Fruit fly (Drosophila melanogaster) whole organism, embryonic: Measurements from ENCODE around the gene Scox.

Experiments used
- Atf3 ChIP-seq: fragments of 200-800 bp; sonication (Bioruptor generic); optimal IDR thresholded peaks from 3 replicates; lab custom pipeline; 2016; ENCODE audit warnings: missing biosample characterization, missing genetic modification characterization
- Bteb2 ChIP-seq: fragments of 200-800 bp; sonication (Bioruptor generic); optimal IDR thresholded peaks from 2 replicates; lab custom pipeline; 2016; ENCODE audit warnings: missing biosample characterization, missing genetic modification characterization
- CG10462 ChIP-seq: fragments of 200-800 bp; sonication (Bioruptor generic); optimal IDR thresholded peaks from 2 replicates; lab custom pipeline; 2016; ENCODE audit warnings: missing biosample characterization, missing genetic modification characterization
- CG11560 ChIP-seq: fragments of 200-800 bp; sonication (Bioruptor generic); IDR thresholded peaks from 3 replicates; pipeline ENCODE4 v1.3.6; 2022; ENCODE audit warnings: missing biosample characterization, missing genetic modification characterization
- CG13775 ChIP-seq: fragments of 200-800 bp; sonication (Bioruptor generic); optimal IDR thresholded peaks from 3 replicates; lab custom pipeline; 2017; ENCODE audit warnings: missing biosample characterization, mild to moderate bottlenecking, missing genetic modification characterization
- CG1529 ChIP-seq: fragments of 200-800 bp; sonication (Bioruptor generic); optimal IDR thresholded peaks from 3 replicates; lab custom pipeline; 2018; ENCODE audit warnings: missing biosample characterization, missing genetic modification characterization
- CG1603 ChIP-seq: fragments of 200-800 bp; sonication (Bioruptor generic); optimal IDR thresholded peaks from 2 replicates; lab custom pipeline; 2019; ENCODE audit warnings: missing biosample characterization, mild to moderate bottlenecking, missing genetic modification characterization, moderate library complexity
- CG16815 ChIP-seq: fragments of 200-800 bp; sonication (Bioruptor generic); optimal IDR thresholded peaks from 3 replicates; lab custom pipeline; 2017; ENCODE audit warnings: missing biosample characterization, mild to moderate bottlenecking, missing genetic modification characterization
- CG17186 ChIP-seq: fragments of 200-800 bp; sonication (Bioruptor generic); optimal IDR thresholded peaks from 3 replicates; lab custom pipeline; 2017; ENCODE audit warnings: missing biosample characterization, missing genetic modification reagents, missing genetic modification characterization
- CG17568 ChIP-seq: fragments of 200-800 bp; sonication (Bioruptor generic); optimal IDR thresholded peaks from 2 replicates; lab custom pipeline; 2018; ENCODE audit warnings: missing biosample characterization, mild to moderate bottlenecking, missing genetic modification characterization, moderate library complexity
- CG17612 ChIP-seq: fragments of 200-800 bp; sonication (Bioruptor generic); IDR thresholded peaks from 2 replicates; pipeline ENCODE4 v1.3.6; 2022; ENCODE audit warnings: missing biosample characterization, missing genetic modification characterization
- CG18011 ChIP-seq: fragments of 200-800 bp; sonication (Bioruptor generic); optimal IDR thresholded peaks from 2 replicates; lab custom pipeline; 2017; ENCODE audit warnings: missing biosample characterization, missing genetic modification characterization, mild to moderate bottlenecking, moderate library complexity, missing genotype
- CG2678 ChIP-seq: fragments of 200-800 bp; sonication (Bioruptor generic); optimal IDR thresholded peaks from 3 replicates; lab custom pipeline; 2019; ENCODE audit warnings: missing biosample characterization, mild to moderate bottlenecking, missing genetic modification characterization, moderate library complexity
- CG4328 ChIP-seq: fragments of 200-800 bp; sonication (Bioruptor generic); optimal IDR thresholded peaks from 3 replicates; lab custom pipeline; 2017; ENCODE audit warnings: missing biosample characterization, missing genetic modification reagents, missing genetic modification characterization
- CG4617 ChIP-seq: fragments of 200-800 bp; sonication (Bioruptor generic); optimal IDR thresholded peaks from 3 replicates; lab custom pipeline; 2016; ENCODE audit warnings: missing biosample characterization, missing genetic modification characterization, borderline replicate concordance
- CG7357 ChIP-seq: fragments of 200-800 bp; sonication (Bioruptor generic); IDR thresholded peaks from 3 replicates; pipeline ENCODE4 v1.3.6; 2022; ENCODE audit warnings: missing biosample characterization, missing genetic modification characterization
- CG7556 ChIP-seq: fragments of 200-800 bp; sonication (Bioruptor generic); optimal IDR thresholded peaks from 2 replicates; lab custom pipeline; 2017; ENCODE audit warnings: missing biosample characterization, mild to moderate bottlenecking, missing genetic modification characterization
- CG7745 ChIP-seq: fragments of 200-800 bp; sonication (Bioruptor generic); optimal IDR thresholded peaks from 2 replicates; lab custom pipeline; 2018; ENCODE audit warnings: missing biosample characterization, mild to moderate bottlenecking, missing genetic modification characterization, moderate library complexity
- CG9437 ChIP-seq: fragments of 200-800 bp; sonication (Bioruptor generic); optimal IDR thresholded peaks from 2 replicates; lab custom pipeline; 2018; ENCODE audit warnings: missing biosample characterization, mild to moderate bottlenecking, missing genetic modification characterization
- D ChIP-seq, 2 experiments: fragments of 200-800 bp in 1 of 2; fragments of >200 bp in 1 of 2; sonication (Bioruptor generic) in 1 of 2; optimal IDR thresholded peaks; 2 replicates in 1 of 2; 3 replicates in 1 of 2; lab custom pipeline; 2017; ENCODE audit warnings: mild to moderate bottlenecking in 1 of 2, missing biosample characterization in 1 of 2, missing genetic modification characterization in 1 of 2, missing genetic modification reagents in 1 of 2
- Dref ChIP-seq: fragments of 200-800 bp; sonication (Bioruptor generic); IDR thresholded peaks from 2 replicates; pipeline ENCODE4 v1.3.6; 2022; ENCODE audit warnings: missing biosample characterization, missing genetic modification characterization
- Fer2 ChIP-seq: fragments of 200-800 bp; sonication (Bioruptor generic); optimal IDR thresholded peaks from 2 replicates; lab custom pipeline; 2018; ENCODE audit warnings: missing biosample characterization, mild to moderate bottlenecking, missing genetic modification characterization, moderate library complexity
- GATAe ChIP-seq: fragments of 200-800 bp; sonication (Bioruptor generic); conservative IDR thresholded peaks from 2 replicates; pipeline ENCODE4 v1.3.6; 2022; ENCODE audit warnings: missing biosample characterization, missing genetic modification characterization
- HmgZ ChIP-seq: fragments of 200-800 bp; sonication (Bioruptor generic); optimal IDR thresholded peaks from 2 replicates; lab custom pipeline; 2018; ENCODE audit warnings: missing biosample characterization, mild to moderate bottlenecking, missing genetic modification characterization
- Hsf ChIP-seq: fragments of 200-800 bp; sonication (Bioruptor generic); optimal IDR thresholded peaks from 3 replicates; lab custom pipeline; 2016; ENCODE audit warnings: missing biosample characterization, missing genetic modification characterization
- Kr ChIP-seq: fragments of 200-800 bp; sonication (Bioruptor generic); optimal IDR thresholded peaks from 2 replicates; lab custom pipeline; 2017; ENCODE audit warnings: missing biosample characterization, mild to moderate bottlenecking, missing genetic modification characterization
- MTF-1 ChIP-seq: fragments of 200-800 bp; sonication (Bioruptor generic); optimal IDR thresholded peaks from 2 replicates; lab custom pipeline; 2018; ENCODE audit warnings: missing biosample characterization, mild to moderate bottlenecking, missing genetic modification characterization, borderline replicate concordance
- Mad ChIP-seq: fragments of 200-800 bp; sonication (Bioruptor generic); optimal IDR thresholded peaks from 2 replicates; lab custom pipeline; 2016; ENCODE audit warnings: missing biosample characterization, missing genetic modification characterization
- Mes4 ChIP-seq: fragments of 200-800 bp; sonication (Bioruptor generic); optimal IDR thresholded peaks from 2 replicates; lab custom pipeline; 2016; ENCODE audit warnings: missing biosample characterization, missing genetic modification characterization
- NFAT ChIP-seq: fragments of 200-800 bp; sonication (Bioruptor generic); IDR thresholded peaks from 2 replicates; pipeline ENCODE4 v1.3.6; 2022; ENCODE audit warnings: missing biosample characterization, missing genetic modification characterization
- Poxn ChIP-seq: fragments of 200-800 bp; sonication (Bioruptor generic); IDR thresholded peaks from 2 replicates; pipeline ENCODE4 v1.3.6; 2022; ENCODE audit warnings: missing biosample characterization, missing genetic modification characterization
- ab ChIP-seq: fragments of 200-800 bp; sonication (Bioruptor generic); optimal IDR thresholded peaks from 2 replicates; lab custom pipeline; 2016; ENCODE audit warnings: missing biosample characterization, missing genetic modification characterization
- chn ChIP-seq: fragments of 200-800 bp; sonication (Bioruptor generic); optimal IDR thresholded peaks from 2 replicates; lab custom pipeline; 2016; ENCODE audit warnings: missing biosample characterization, missing genetic modification characterization
- dan ChIP-seq: fragments of 200-800 bp; sonication (Bioruptor generic); IDR thresholded peaks from 2 replicates; pipeline ENCODE4 v1.3.6; 2022; ENCODE audit warnings: missing biosample characterization, missing genetic modification characterization
- dm ChIP-seq: fragments of 200-800 bp; sonication (Bioruptor generic); optimal IDR thresholded peaks from 3 replicates; lab custom pipeline; 2016; ENCODE audit warnings: missing biosample characterization, missing genetic modification characterization
- fd64A ChIP-seq: fragments of 200-800 bp; sonication (Bioruptor generic); optimal IDR thresholded peaks from 3 replicates; lab custom pipeline; 2018; ENCODE audit warnings: missing biosample characterization, mild to moderate bottlenecking, missing genetic modification characterization
- gcm2 ChIP-seq: fragments of 200-800 bp; sonication (Bioruptor generic); optimal IDR thresholded peaks from 2 replicates; lab custom pipeline; 2016; ENCODE audit warnings: missing biosample characterization, missing genetic modification characterization
- her ChIP-seq: fragments of 200-800 bp; sonication (Bioruptor generic); optimal IDR thresholded peaks from 2 replicates; lab custom pipeline; 2016; ENCODE audit warnings: missing biosample characterization, missing genetic modification characterization
- insv ChIP-seq, 2 experiments: fragments of 200-800 bp; sonication (Bioruptor generic); optimal IDR thresholded peaks; 3 replicates each; lab custom pipeline; 2016 to 2018; ENCODE audit warnings: missing biosample characterization in 2 of 2, missing genetic modification characterization in 2 of 2
- knrl ChIP-seq: fragments of 200-800 bp; sonication (Bioruptor generic); IDR thresholded peaks from 3 replicates; pipeline ENCODE4 v1.3.6; 2022; ENCODE audit warnings: missing biosample characterization, missing genetic modification characterization; ENCODE audit not compliant: partially characterized antibody
- peb ChIP-seq: fragments of 200-800 bp; sonication (Bioruptor generic); IDR thresholded peaks from 2 replicates; pipeline ENCODE4 v1.3.6; 2022; ENCODE audit warnings: missing biosample characterization, missing genetic modification characterization
- pnt ChIP-seq: fragments of 200-800 bp; sonication (Bioruptor generic); optimal IDR thresholded peaks from 3 replicates; lab custom pipeline; 2016; ENCODE audit warnings: missing biosample characterization, missing genetic modification characterization
- schlank ChIP-seq: fragments of 200-800 bp; sonication (Bioruptor generic); optimal IDR thresholded peaks from 2 replicates; lab custom pipeline; 2018; ENCODE audit warnings: missing biosample characterization, mild to moderate bottlenecking, missing genetic modification characterization
- scrt ChIP-seq: fragments of 200-800 bp; sonication (Bioruptor generic); optimal IDR thresholded peaks from 2 replicates; lab custom pipeline; 2018; ENCODE audit warnings: missing biosample characterization, mild to moderate bottlenecking, missing genetic modification characterization, moderate library complexity
- slou ChIP-seq: fragments of 200-800 bp; sonication (Bioruptor generic); optimal IDR thresholded peaks from 3 replicates; lab custom pipeline; 2016; ENCODE audit warnings: missing biosample characterization, missing genetic modification characterization
- stc ChIP-seq: fragments of 200-800 bp; sonication (Bioruptor generic); IDR thresholded peaks from 2 replicates; pipeline ENCODE4 v1.3.6; 2022; ENCODE audit warnings: missing biosample characterization, missing genetic modification characterization
- sug ChIP-seq: fragments of 200-800 bp; optimal IDR thresholded peaks from 2 replicates; lab custom pipeline; 2019; ENCODE audit warnings: missing biosample characterization, mild to moderate bottlenecking, missing genetic modification characterization, moderate library complexity
- vfl ChIP-seq: fragments of 200-800 bp; sonication (Bioruptor generic); optimal IDR thresholded peaks from 2 replicates; lab custom pipeline; 2016; ENCODE audit warnings: missing biosample characterization, missing genetic modification characterization
- vvl ChIP-seq: fragments of 200-800 bp; sonication (Bioruptor generic); IDR thresholded peaks from 2 replicates; pipeline ENCODE4 v1.3.6; 2022; ENCODE audit warnings: missing biosample characterization, missing genetic modification characterization
- z ChIP-seq: fragments of 200-800 bp; sonication (Bioruptor generic); IDR thresholded peaks from 3 replicates; pipeline ENCODE4 v1.3.6; 2022; ENCODE audit warnings: missing biosample characterization, missing genetic modification characterization

Scox gene

DNA sequence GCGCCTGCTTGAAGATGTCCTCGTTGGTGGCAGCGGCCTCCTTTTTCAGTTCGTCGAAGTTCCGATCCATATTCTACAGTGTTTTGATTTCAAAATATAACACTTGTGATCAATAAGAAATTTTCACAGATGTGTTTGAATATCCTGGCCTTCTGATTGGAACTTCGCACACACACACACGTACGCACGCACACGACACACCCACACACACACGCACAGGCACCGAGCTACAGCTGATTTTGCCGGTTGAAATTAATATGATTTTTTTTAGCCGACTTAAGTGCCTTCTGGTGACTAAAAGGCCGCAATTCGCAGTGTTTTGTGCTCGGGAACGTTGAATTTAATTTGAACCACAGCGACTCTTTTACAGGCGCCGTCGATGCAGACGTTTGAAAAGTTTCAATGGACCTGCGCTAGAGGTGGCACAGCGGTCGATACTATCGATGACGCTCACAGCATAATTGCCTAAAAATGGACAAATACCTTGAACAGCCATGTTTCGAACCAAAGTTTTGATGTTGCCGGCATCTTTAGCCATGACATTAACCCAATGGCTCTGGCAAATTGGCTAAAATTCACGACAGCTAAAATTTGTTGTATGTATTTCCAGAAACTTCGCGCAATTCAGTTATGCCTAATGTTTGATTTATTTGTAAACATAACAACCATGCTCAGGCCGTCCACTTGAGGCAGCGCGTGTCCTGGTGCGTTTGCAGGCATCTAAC is 40.7 kb upstream of the Scox start, which contains the start of gene Rtnl1 (continued):
- no peak for TF ChIP-seq z (GFP tag; lab: Robert Waterston, UW)
- peak; percentile 87 to 98 for TF ChIP-seq insv (GFP tag; optimal IDR thresholded peaks at IDR 0.05; lab: Kevin White, UChicago)
- no peak for TF ChIP-seq schlank (tag; lab: Kevin White, UChicago)
- peak; percentile 21 for TF ChIP-seq Bteb2 (GFP tag; lab: Kevin White, UChicago)
- no peak for TF ChIP-seq CG7357 (GFP tag; lab: Robert Waterston, UW)
- TF ChIP-seq CG7745 (tag; lab: Kevin White, UChicago), result no peak
- TF ChIP-seq knrl, result peak; percentile 92
- no peak for TF ChIP-seq CG10462 (GFP tag; lab: Kevin White, UChicago)
- 0 out of 3 replicates have a peak, but pooled peaks have one; percentile 9 for TF ChIP-seq CG11560 (tag; lab: Robert Waterston, UW)
- no peak for TF ChIP-seq CG16815 (GFP tag; lab: Kevin White, UChicago)
- TF ChIP-seq D (optimal IDR thresholded peaks at IDR 0.05; lab: Kevin White, UChicago), result no peak
- TF ChIP-seq D (GFP tag; optimal IDR thresholded peaks at IDR 0.05; lab: Kevin White, UChicago), result no peak
- TF ChIP-seq dan (GFP tag; lab: Robert Waterston, UW), result no peak
- TF ChIP-seq CG4328 (GFP tag; lab: Kevin White, UChicago), result no peak
- peak; percentile 63 for TF ChIP-seq sug (tag; lab: Kevin White, UChicago)
- no peak for TF ChIP-seq Mes4
- TF ChIP-seq CG4617 (GFP tag; lab: Kevin White, UChicago), result peak; percentile 81
- no peak for TF ChIP-seq scrt (GFP tag; lab: Kevin White, UChicago)
- no peak for TF ChIP-seq ab (GFP tag; lab: Kevin White, UChicago)
- TF ChIP-seq GATAe (GFP tag; lab: Robert Waterston, UW), result no peak
- TF ChIP-seq Fer2 (tag; lab: Kevin White, UChicago), result no peak
- TF ChIP-seq MTF-1 (GFP tag; lab: Kevin White, UChicago), result no peak
- TF ChIP-seq slou (GFP tag; lab: Kevin White, UChicago), result no peak
- TF ChIP-seq Dref (GFP tag; lab: Robert Waterston, UW), result peak; percentile 69
- TF ChIP-seq fd64A (GFP tag; lab: Kevin White, UChicago), result no peak
- peak; percentile 53; the same call in 1 of the 2 replicates for TF ChIP-seq NFAT (GFP tag; lab: Robert Waterston, UW)
- TF ChIP-seq peb, result no peak
- no peak for TF ChIP-seq Kr
- no peak for TF ChIP-seq CG9437 (GFP tag; lab: Kevin White, UChicago)
- no peak for TF ChIP-seq pnt
- TF ChIP-seq Atf3 (GFP tag; lab: Kevin White, UChicago), result no peak
- TF ChIP-seq Poxn (GFP tag; lab: Robert Waterston, UW), result no peak
- TF ChIP-seq CG2678 (tag; lab: Kevin White, UChicago), result no peak
- no peak for TF ChIP-seq vfl (GFP tag; lab: Kevin White, UChicago)
- TF ChIP-seq Mad (GFP tag; lab: Kevin White, UChicago), result peak; percentile 35
- peak; percentile 31 for TF ChIP-seq Hsf (GFP tag; lab: Kevin White, UChicago)
- no peak for TF ChIP-seq CG13775
- TF ChIP-seq her (GFP tag; lab: Kevin White, UChicago), result peak; percentile 32
- TF ChIP-seq CG1603 (tag; lab: Kevin White, UChicago), result peak; percentile 88
- peak; percentile 37 for TF ChIP-seq gcm2 (GFP tag; lab: Kevin White, UChicago)
- no peak for TF ChIP-seq CG1529 (GFP tag; lab: Kevin White, UChicago)
- peak; percentile 8 for TF ChIP-seq CG7556 (GFP tag; lab: Kevin White, UChicago)
- TF ChIP-seq chn, result no peak
- TF ChIP-seq dm (GFP tag; lab: Kevin White, UChicago), result peak; percentile 40
- no peak for TF ChIP-seq stc (GFP tag; lab: Robert Waterston, UW)
- TF ChIP-seq CG18011 (GFP tag; lab: Kevin White, UChicago), result no peak
- peak; percentile 87 for TF ChIP-seq HmgZ (tag; lab: Kevin White, UChicago)
- TF ChIP-seq CG17612 (GFP tag; lab: Robert Waterston, UW), result no peak
- peak; percentile 59 for TF ChIP-seq CG17186
- TF ChIP-seq vvl (GFP tag; lab: Robert Waterston, UW), result peak; percentile 54; the same call in 1 of the 2 replicates
- TF ChIP-seq CG17568, result no peak
